Worm (Caenorhabditis elegans) whole organism, L3 larva: Measurements from ENCODE around the gene Y47D3A.14.
"Not testable (repeated sequence)": the region's sequence is repeated elsewhere in the genome, so short reads cannot be mapped to it uniquely, and the experiment has no call there.

Source experiments
- ama-1 ChIP-seq: fragments of 150-350 bp; optimal IDR thresholded peaks from 2 replicates; lab custom pipeline; 2018
- ceh-16 ChIP-seq: sonication (generic microtip); optimal IDR thresholded peaks from 2 replicates; lab custom pipeline; 2017; ENCODE audit warnings: missing biosample characterization, missing genetic modification characterization
- ceh-28 ChIP-seq: fragments of 150-350 bp; optimal IDR thresholded peaks from 2 replicates; lab custom pipeline; 2014; ENCODE audit warnings: missing biosample characterization, missing genetic modification reagents, missing genetic modification characterization
- ceh-82 ChIP-seq: fragments of 150-350 bp; optimal IDR thresholded peaks from 2 replicates; lab custom pipeline; 2014; ENCODE audit warnings: missing biosample characterization, missing genetic modification characterization
- ceh-9 ChIP-seq: sonication (generic microtip); optimal IDR thresholded peaks from 2 replicates; lab custom pipeline; 2018; ENCODE audit warnings: missing biosample characterization, missing genetic modification characterization
- daf-12 ChIP-seq: fragments of 150-350 bp; optimal IDR thresholded peaks from 2 replicates; lab custom pipeline; 2014; ENCODE audit warnings: missing biosample characterization, missing genetic modification reagents, missing genetic modification characterization
- egl-27 ChIP-seq: sonication (generic microtip); optimal IDR thresholded peaks from 4 replicates; lab custom pipeline; 2017; ENCODE audit warnings: missing biosample characterization, missing genetic modification reagents, missing genetic modification characterization
- elt-1 ChIP-seq: fragments of 150-350 bp; optimal IDR thresholded peaks from 2 replicates; lab custom pipeline; 2014; ENCODE audit warnings: missing biosample characterization, missing genetic modification characterization
- elt-2 ChIP-seq: sonication (generic microtip); optimal IDR thresholded peaks from 2 replicates; lab custom pipeline; 2016; ENCODE audit warnings: missing genetic modification reagents, mild to moderate bottlenecking, missing genetic modification characterization, missing compliant biosample characterization
- fkh-10 ChIP-seq: sonication (generic microtip); optimal IDR thresholded peaks from 2 replicates; lab custom pipeline; 2017; ENCODE audit warnings: missing biosample characterization, missing genetic modification reagents, missing genetic modification characterization
- fkh-2 ChIP-seq: fragments of 150-350 bp; optimal IDR thresholded peaks from 2 replicates; lab custom pipeline; 2014; ENCODE audit warnings: missing biosample characterization, missing genetic modification reagents, missing genetic modification characterization
- fos-1 ChIP-seq: fragments of 150-350 bp; optimal IDR thresholded peaks from 2 replicates; lab custom pipeline; 2014; ENCODE audit warnings: missing biosample characterization, missing genetic modification characterization
- hmg-11 ChIP-seq: sonication (generic microtip); optimal IDR thresholded peaks from 2 replicates; lab custom pipeline; 2016; ENCODE audit warnings: missing genetic modification characterization, missing compliant biosample characterization
- jun-1 ChIP-seq: fragments of 150-350 bp; optimal IDR thresholded peaks from 2 replicates; lab custom pipeline; 2014; ENCODE audit warnings: missing biosample characterization, missing genetic modification reagents, missing genetic modification characterization
- lin-15B ChIP-seq: fragments of 150-350 bp; optimal IDR thresholded peaks from 2 replicates; lab custom pipeline; 2014; ENCODE audit warnings: missing biosample characterization, missing genetic modification characterization
- lin-39 ChIP-seq: fragments of 150-350 bp; optimal IDR thresholded peaks from 2 replicates; lab custom pipeline; 2018; ENCODE audit warnings: missing biosample characterization, missing genetic modification reagents, missing genetic modification characterization
- lsy-12 ChIP-seq: sonication (generic microtip); optimal IDR thresholded peaks from 2 replicates; lab custom pipeline; 2016; ENCODE audit warnings: mild to moderate bottlenecking, missing genetic modification characterization, missing compliant biosample characterization
- mdl-1 ChIP-seq: fragments of 150-350 bp; optimal IDR thresholded peaks from 2 replicates; lab custom pipeline; 2014; ENCODE audit warnings: missing biosample characterization, missing genetic modification characterization
- mml-1 ChIP-seq: fragments of 150-350 bp; sonication (generic microtip); optimal IDR thresholded peaks from 3 replicates; lab custom pipeline; 2014; ENCODE audit warnings: missing biosample characterization, missing genetic modification characterization
- nfya-1 ChIP-seq: sonication (generic microtip); optimal IDR thresholded peaks from 2 replicates; lab custom pipeline; 2017; ENCODE audit warnings: missing genetic modification characterization, mild to moderate bottlenecking, missing compliant biosample characterization, antibody characterized with exemption, moderate library complexity; ENCODE audit not compliant: insufficient read depth
- nhr-237 ChIP-seq: fragments of 150-350 bp; optimal IDR thresholded peaks from 2 replicates; lab custom pipeline; 2014; ENCODE audit warnings: missing biosample characterization, missing genetic modification characterization
- nhr-43 ChIP-seq: sonication (generic microtip); optimal IDR thresholded peaks from 2 replicates; lab custom pipeline; 2016; ENCODE audit warnings: mild to moderate bottlenecking, missing genetic modification characterization, missing compliant biosample characterization; ENCODE audit not compliant: poor library complexity, severe bottlenecking
- pha-4 ChIP-seq: fragments of 150-350 bp; optimal IDR thresholded peaks from 2 replicates; lab custom pipeline; 2014; ENCODE audit warnings: missing biosample characterization, missing genetic modification reagents, missing genetic modification characterization
- snpc-4 ChIP-seq: fragments of 150-350 bp; optimal IDR thresholded peaks from 2 replicates; lab custom pipeline; 2014; ENCODE audit warnings: missing biosample characterization, missing genetic modification characterization
- tbx-2 ChIP-seq: sonication (generic microtip); optimal IDR thresholded peaks from 2 replicates; lab custom pipeline; 2016; ENCODE audit warnings: mild to moderate bottlenecking, missing genetic modification characterization, missing compliant biosample characterization
- unc-39 ChIP-seq: sonication (generic microtip); optimal IDR thresholded peaks from 4 replicates; lab custom pipeline; 2017; ENCODE audit warnings: missing biosample characterization, missing genetic modification characterization
- unc-62 ChIP-seq: fragments of 150-350 bp; sonication (generic microtip); optimal IDR thresholded peaks from 4 replicates; lab custom pipeline; 2014; ENCODE audit warnings: missing biosample characterization, missing genetic modification reagents, missing genetic modification characterization
- zag-1 ChIP-seq: fragments of 150-350 bp; optimal IDR thresholded peaks from 2 replicates; lab custom pipeline; 2014; ENCODE audit warnings: missing biosample characterization, missing genetic modification characterization
- ztf-11 ChIP-seq: fragments of 150-350 bp; optimal IDR thresholded peaks from 2 replicates; lab custom pipeline; 2014; ENCODE audit warnings: missing biosample characterization, missing genetic modification characterization
- ztf-4 ChIP-seq: fragments of 150-350 bp; optimal IDR thresholded peaks from 2 replicates; lab custom pipeline; 2014; ENCODE audit warnings: missing biosample characterization, missing genetic modification characterization

Gene Y47D3A.14

DNA sequence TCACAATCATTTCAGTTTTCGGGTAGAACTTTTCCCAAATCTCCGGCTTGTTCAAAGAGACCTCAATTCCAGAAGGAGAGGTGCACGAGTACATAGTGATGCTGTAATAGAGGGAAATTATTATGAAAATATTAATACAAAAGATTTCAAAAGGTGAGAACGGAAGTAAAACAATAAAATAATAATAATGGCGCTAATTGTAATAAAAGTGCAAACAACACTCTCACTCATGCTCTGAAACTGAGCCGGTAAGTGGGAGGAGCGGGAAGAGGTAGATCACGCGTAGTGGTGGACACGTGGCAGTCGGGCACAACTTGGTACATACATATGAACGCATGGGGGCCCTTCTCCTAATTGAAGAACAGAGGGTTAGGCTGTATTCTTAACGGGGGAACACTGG is 9.6 kb downstream of the Y47D3A.14 start, which contains the start of gene tbx-37:
tbx-37 (minus strand) TSS at position 101 of the 400 bp plus-strand sequence.
- TF ChIP-seq unc-39 (tag; lab: Kevin White, UChicago): no peak
- TF ChIP-seq lin-39 (tag; lab: Kevin White, UChicago): no peak
- TF ChIP-seq unc-62 (GFP tag; lab: Kevin White, UChicago): no peak
- TF ChIP-seq, all 47 proteins: peak for 0

DNA sequence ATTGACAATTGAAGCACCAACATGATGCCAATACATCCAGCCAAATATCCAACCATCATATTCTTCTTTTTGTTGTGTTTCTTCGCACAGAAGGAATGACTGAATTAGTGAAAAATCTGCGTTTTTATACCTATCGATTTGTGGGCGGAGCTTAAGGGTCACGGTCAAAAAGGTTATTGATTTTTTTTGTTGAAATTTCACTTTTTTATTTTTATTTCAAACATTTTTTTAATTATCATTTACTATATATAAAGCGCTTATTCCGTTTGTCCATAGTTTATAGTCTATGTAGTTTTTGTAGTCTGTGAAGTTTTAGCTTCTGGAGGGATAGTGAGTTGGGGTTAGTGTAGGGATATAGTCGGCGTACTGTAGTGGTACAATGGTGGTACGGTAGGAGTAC is 12.7 kb downstream of the Y47D3A.14 start, which contains the start of gene Y47D3A.13:
Y47D3A.13 (minus strand) TSS at position 101 of the 400 bp plus-strand sequence.
- not testable (repeated sequence) for TF ChIP-seq zag-1; elt-2 (tag; lab: Kevin White, UChicago); mdl-1 (tag; lab: Kevin White, UChicago)

DNA sequence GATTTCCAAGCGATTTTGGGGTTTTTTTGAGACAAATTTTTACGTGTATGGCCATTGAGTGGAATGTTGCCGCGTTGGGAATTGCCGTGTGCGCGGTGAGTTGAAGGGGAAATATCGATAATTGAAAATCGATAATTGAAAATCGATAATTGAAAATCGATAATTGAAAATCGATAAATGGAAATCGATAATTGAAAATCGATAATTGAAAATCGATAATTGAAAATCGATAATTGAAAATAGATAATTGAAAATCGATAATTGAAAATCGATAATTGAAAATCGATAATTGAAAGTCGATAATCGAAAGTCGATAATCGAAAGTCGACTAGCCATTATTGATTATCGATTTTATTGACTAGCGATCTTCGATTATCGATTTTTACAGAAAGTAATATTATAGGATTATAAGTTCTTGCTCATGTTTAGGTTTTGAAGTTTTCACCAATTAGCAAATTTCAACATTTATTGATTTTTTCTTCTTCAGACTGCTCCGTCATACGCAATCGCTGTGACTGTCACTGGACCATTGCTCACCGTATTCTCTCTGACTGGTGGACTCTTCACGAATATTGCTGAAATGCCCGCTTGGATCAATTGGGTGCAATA is 15.0 kb downstream of the Y47D3A.14 start:
- no peak for TF ChIP-seq nhr-43 (tag; lab: Kevin White, UChicago)
- peak; percentile 99 for TF ChIP-seq ceh-28
- TF ChIP-seq mdl-1 (tag; lab: Kevin White, UChicago): no peak

DNA sequence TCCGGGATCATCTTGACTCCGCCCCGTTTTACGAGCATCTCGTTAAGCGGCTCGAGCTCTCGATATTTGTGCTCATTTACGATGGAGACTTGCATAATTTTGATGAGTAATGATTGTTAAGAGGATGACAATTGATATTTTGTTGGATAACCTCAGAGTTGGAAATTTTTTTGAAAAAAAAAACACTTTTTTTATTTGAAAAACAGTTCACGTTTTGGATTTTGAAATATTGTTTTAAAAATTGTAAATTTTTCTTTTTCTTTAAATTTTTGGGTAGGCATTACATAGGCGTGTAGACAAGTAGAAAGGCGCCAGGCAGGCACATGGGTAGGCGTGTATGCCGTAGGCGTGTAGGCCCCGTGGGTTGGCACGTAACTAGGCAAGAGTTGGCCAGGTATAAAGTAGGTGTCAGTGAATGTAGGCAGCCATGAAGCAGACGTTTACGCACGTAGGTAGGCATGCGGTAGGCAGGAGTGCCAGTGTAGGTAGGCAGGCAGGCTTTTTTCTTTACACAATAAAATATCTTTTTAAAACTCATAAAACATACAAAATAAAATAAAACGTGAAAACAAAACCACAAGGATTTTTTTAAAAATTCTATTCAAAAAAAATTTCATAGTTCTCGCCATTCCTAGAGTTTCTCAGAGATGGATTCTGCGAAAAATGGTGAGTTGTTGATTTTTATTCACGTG is 18.4 kb downstream of the Y47D3A.14 start, which contains the start of the genes tbx-34 and wht-8:
tbx-34 (minus strand) TSS at position 101 of the 692 bp plus-strand sequence.
wht-8 (plus strand) TSS at position 642 of the 692 bp plus-strand sequence.
- TF ChIP-seq fos-1 (tag; lab: Kevin White, UChicago) (no peak), mml-1 (tag; lab: Kevin White, UChicago) (no peak), mdl-1 (tag; lab: Kevin White, UChicago) (no peak), lsy-12 (tag; lab: Kevin White, UChicago) (no peak), nfya-1 (no peak), unc-62 (GFP tag; lab: Kevin White, UChicago) (no peak), fkh-2 (tag; lab: Kevin White, UChicago) (no peak), pha-4 (tag; lab: Kevin White, UChicago) (no peak), ceh-16 (tag; lab: Kevin White, UChicago) (no peak), lin-15B (tag; lab: Kevin White, UChicago) (no peak), zag-1 (no peak), fkh-10 (GFP tag; lab: Kevin White, UChicago) (no peak), ztf-11 (tag; lab: Kevin White, UChicago) (no peak), elt-2 (tag; lab: Kevin White, UChicago) (no peak), ama-1 (lab: Kevin White, UChicago) (no peak)

DNA sequence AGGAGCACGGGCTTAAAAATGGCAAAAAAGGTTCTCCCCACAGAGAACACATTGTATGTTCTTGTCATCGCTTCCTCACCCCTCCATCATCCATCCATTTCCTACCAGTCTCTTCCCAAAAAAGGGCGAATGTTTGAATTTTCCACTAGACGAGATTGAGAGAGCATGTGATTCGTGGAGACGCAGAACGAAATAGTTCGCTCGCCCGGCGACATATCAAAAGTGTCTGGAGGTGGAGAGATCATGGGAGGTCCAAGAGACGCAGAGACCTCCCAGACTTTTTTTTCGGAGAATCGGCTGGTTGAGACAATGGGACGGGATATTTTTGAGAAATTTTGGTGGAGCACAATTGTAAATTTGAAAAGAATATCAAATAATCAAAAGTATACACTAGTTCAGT is 28.3 kb downstream of the Y47D3A.14 start:
- TF ChIP-seq egl-27 (tag; lab: Kevin White, UChicago): no peak
- TF ChIP-seq hmg-11 (tag; lab: Kevin White, UChicago): peak; percentile 52

DNA sequence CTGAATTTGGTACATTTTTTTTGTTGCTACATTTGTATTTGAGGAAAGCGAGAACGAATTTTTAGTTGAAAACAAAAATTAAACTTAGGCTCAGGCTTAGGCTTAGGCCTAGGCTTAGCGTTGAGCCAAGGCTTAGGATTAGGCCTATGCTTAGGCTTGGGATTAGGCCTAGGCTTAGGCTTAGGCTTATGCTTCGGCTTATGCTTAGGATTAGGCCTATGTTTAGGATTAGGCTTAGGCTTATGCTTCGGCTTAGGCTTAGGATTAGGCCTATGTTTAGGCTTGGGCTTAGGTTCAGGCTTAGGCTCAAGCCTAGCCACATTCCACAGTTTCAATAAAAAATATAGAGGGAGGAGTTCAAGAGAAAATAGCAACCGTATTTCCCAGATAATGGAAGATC is 28.8 kb downstream of the Y47D3A.14 start:
- TF ChIP-seq elt-2 (tag; lab: Kevin White, UChicago) (no peak), snpc-4 (tag; lab: Kevin White, UChicago) (no peak), ceh-82 (tag; lab: Kevin White, UChicago) (no peak), fkh-2 (tag; lab: Kevin White, UChicago) (no peak), unc-39 (tag; lab: Kevin White, UChicago) (no peak), ceh-9 (no peak), nhr-237 (tag; lab: Kevin White, UChicago) (no peak), tbx-2 (tag; lab: Kevin White, UChicago) (no peak), zag-1 (no peak), daf-12 (tag; lab: Kevin White, UChicago) (no peak), mml-1 (tag; lab: Kevin White, UChicago) (no peak), ama-1 (lab: Kevin White, UChicago) (no peak), jun-1 (tag; lab: Kevin White, UChicago) (no peak), nhr-43 (tag; lab: Kevin White, UChicago) (no peak), ztf-4 (tag; lab: Kevin White, UChicago) (no peak), lsy-12 (tag; lab: Kevin White, UChicago) (no peak), mdl-1 (tag; lab: Kevin White, UChicago) (no peak), elt-1 (tag; lab: Kevin White, UChicago) (no peak)
